Fruit fly (Drosophila melanogaster) whole organism, embryonic: ENCODE results near the gene mil.

Source experiments
- Aef1 ChIP-seq: fragments of 200-800 bp; sonication (Bioruptor generic); IDR thresholded peaks from 3 replicates; pipeline ENCODE4 v1.3.6; 2022; ENCODE audit warnings: missing biosample characterization, missing genetic modification characterization
- CG10654 ChIP-seq: fragments of 200-800 bp; sonication (Bioruptor generic); optimal IDR thresholded peaks from 2 replicates; lab custom pipeline; 2016; ENCODE audit warnings: missing biosample characterization, missing genetic modification characterization
- CG13296 ChIP-seq: fragments of 200-800 bp; sonication (Bioruptor generic); optimal IDR thresholded peaks from 3 replicates; lab custom pipeline; 2018; ENCODE audit warnings: missing biosample characterization, mild to moderate bottlenecking, missing genetic modification characterization
- CG14667 ChIP-seq: fragments of 200-800 bp; sonication (Bioruptor generic); IDR thresholded peaks from 2 replicates; pipeline ENCODE4 v1.3.6; 2022; ENCODE audit warnings: missing biosample characterization, missing genetic modification characterization
- CG1602 ChIP-seq: fragments of 200-800 bp; sonication (Bioruptor generic); optimal IDR thresholded peaks from 3 replicates; lab custom pipeline; 2016; ENCODE audit warnings: missing biosample characterization, missing genetic modification characterization
- CG17385 ChIP-seq: fragments of 200-800 bp; sonication (Bioruptor generic); optimal IDR thresholded peaks from 3 replicates; lab custom pipeline; 2018; ENCODE audit warnings: missing biosample characterization, mild to moderate bottlenecking, missing genetic modification characterization
- CG18262 ChIP-seq: fragments of 200-800 bp; optimal IDR thresholded peaks from 3 replicates; lab custom pipeline; 2019; ENCODE audit warnings: missing biosample characterization, mild to moderate bottlenecking, missing genetic modification characterization, moderate library complexity
- CG18599 ChIP-seq: fragments of 200-800 bp; sonication (Bioruptor generic); optimal IDR thresholded peaks from 3 replicates; lab custom pipeline; 2017; ENCODE audit warnings: missing biosample characterization, missing genetic modification characterization, mild to moderate bottlenecking, moderate library complexity, missing genetic modification reagents
- CG2202 ChIP-seq: fragments of 200-800 bp; sonication (Bioruptor generic); optimal IDR thresholded peaks from 2 replicates; lab custom pipeline; 2018; ENCODE audit warnings: missing biosample characterization, mild to moderate bottlenecking, missing genetic modification characterization
- CG3281 ChIP-seq: fragments of 200-800 bp; sonication (Bioruptor generic); optimal IDR thresholded peaks from 3 replicates; lab custom pipeline; 2017; ENCODE audit warnings: missing biosample characterization, mild to moderate bottlenecking, missing genetic modification characterization
- CG5180 ChIP-seq: fragments of 200-800 bp; sonication (Bioruptor generic); optimal IDR thresholded peaks from 3 replicates; lab custom pipeline; 2017; ENCODE audit warnings: missing biosample characterization, missing genetic modification characterization, mild to moderate bottlenecking, moderate library complexity, missing genetic modification reagents
- CG6765 ChIP-seq: fragments of 200-800 bp; sonication (Bioruptor generic); optimal IDR thresholded peaks from 3 replicates; lab custom pipeline; 2017; ENCODE audit warnings: missing biosample characterization, mild to moderate bottlenecking, missing genetic modification characterization
- CG8388 ChIP-seq: fragments of 200-800 bp; sonication (Bioruptor generic); optimal IDR thresholded peaks from 2 replicates; lab custom pipeline; 2019; ENCODE audit warnings: missing biosample characterization, mild to moderate bottlenecking, missing genetic modification characterization, moderate library complexity
- D ChIP-seq, 2 experiments: fragments of 200-800 bp in 1 of 2; fragments of >200 bp in 1 of 2; sonication (Bioruptor generic) in 1 of 2; optimal IDR thresholded peaks; 2 replicates in 1 of 2; 3 replicates in 1 of 2; lab custom pipeline; 2017; ENCODE audit warnings: mild to moderate bottlenecking in 1 of 2, missing biosample characterization in 1 of 2, missing genetic modification characterization in 1 of 2, missing genetic modification reagents in 1 of 2
- D19A ChIP-seq: fragments of 200-800 bp; optimal IDR thresholded peaks from 3 replicates; lab custom pipeline; 2019; ENCODE audit warnings: missing biosample characterization, mild to moderate bottlenecking, missing genetic modification characterization, moderate library complexity
- Dfd ChIP-seq, 2 experiments: fragments of >200 bp; optimal IDR thresholded peaks; 2 replicates each; lab custom pipeline; 2017; ENCODE audit warnings: missing biosample characterization in 2 of 2, missing genetic modification characterization in 2 of 2
- Dip3 ChIP-seq: fragments of 200-800 bp; sonication (Bioruptor generic); optimal IDR thresholded peaks from 3 replicates; lab custom pipeline; 2016; ENCODE audit warnings: missing biosample characterization, missing genetic modification characterization
- Drgx ChIP-seq: fragments of 200-800 bp; sonication (Bioruptor generic); IDR thresholded peaks from 2 replicates; pipeline ENCODE4 v1.3.6; 2022; ENCODE audit warnings: missing biosample characterization, missing genetic modification characterization
- Gug ChIP-seq: fragments of 200-800 bp; sonication (Bioruptor generic); IDR thresholded peaks from 4 replicates; pipeline ENCODE4 v1.3.6; 2022; ENCODE audit warnings: missing biosample characterization, missing genetic modification characterization
- H2.0 ChIP-seq: fragments of 200-800 bp; sonication (Bioruptor generic); IDR thresholded peaks from 2 replicates; pipeline ENCODE4 v1.3.6; 2022; ENCODE audit warnings: missing biosample characterization, missing genetic modification characterization
- Hey ChIP-seq: fragments of 200-800 bp; sonication (Bioruptor generic); optimal IDR thresholded peaks from 3 replicates; lab custom pipeline; 2018; ENCODE audit warnings: missing biosample characterization, mild to moderate bottlenecking, missing genetic modification characterization
- Hmr ChIP-seq: fragments of 200-800 bp; sonication (Bioruptor generic); optimal IDR thresholded peaks from 3 replicates; lab custom pipeline; 2017; ENCODE audit warnings: mild to moderate bottlenecking, missing biosample characterization, missing genetic modification reagents, missing genetic modification characterization
- Jarid2 ChIP-seq: fragments of 200-800 bp; sonication (Bioruptor generic); optimal IDR thresholded peaks from 3 replicates; lab custom pipeline; 2017; ENCODE audit warnings: mild to moderate bottlenecking, missing biosample characterization, missing genetic modification reagents, missing genetic modification characterization
- Med ChIP-seq: fragments of 200-800 bp; sonication (Bioruptor generic); peaks from one replicate; lab custom pipeline; 2016; ENCODE audit warnings: missing biosample characterization, missing genetic modification characterization, mild to moderate bottlenecking, inconsistent platforms, moderate library complexity
- Meics ChIP-seq: fragments of 200-800 bp; sonication (Bioruptor generic); optimal IDR thresholded peaks from 2 replicates; lab custom pipeline; 2017; ENCODE audit warnings: missing biosample characterization, mild to moderate bottlenecking, missing genetic modification characterization
- Nf-YB ChIP-seq: fragments of 200-800 bp; sonication (Bioruptor generic); optimal IDR thresholded peaks from 3 replicates; lab custom pipeline; 2019; ENCODE audit warnings: missing biosample characterization, mild to moderate bottlenecking, missing genetic modification characterization, moderate library complexity
- Opbp ChIP-seq: fragments of 200-800 bp; sonication (Bioruptor generic); IDR thresholded peaks from 3 replicates; pipeline ENCODE4 v1.3.6; 2022; ENCODE audit warnings: missing biosample characterization, missing genetic modification characterization; ENCODE audit not compliant: partially characterized antibody
- Poxn ChIP-seq: fragments of 200-800 bp; sonication (Bioruptor generic); IDR thresholded peaks from 2 replicates; pipeline ENCODE4 v1.3.6; 2022; ENCODE audit warnings: missing biosample characterization, missing genetic modification characterization
- Tbp ChIP-seq: fragments of >200 bp; optimal IDR thresholded peaks from 2 replicates; lab custom pipeline; 2018; ENCODE audit warnings: missing biosample characterization, missing genetic modification characterization
- ab ChIP-seq: fragments of 200-800 bp; sonication (Bioruptor generic); optimal IDR thresholded peaks from 2 replicates; lab custom pipeline; 2016; ENCODE audit warnings: missing biosample characterization, missing genetic modification characterization
- bcd ChIP-seq: fragments of 200-800 bp; sonication (Bioruptor generic); optimal IDR thresholded peaks from 2 replicates; lab custom pipeline; 2017; ENCODE audit warnings: missing biosample characterization, mild to moderate bottlenecking, missing genetic modification characterization
- cad ChIP-seq: fragments of >200 bp; optimal IDR thresholded peaks from 2 replicates; lab custom pipeline; 2017; ENCODE audit warnings: missing biosample characterization, missing genetic modification characterization
- chm ChIP-seq: fragments of 200-800 bp; sonication (Bioruptor generic); IDR thresholded peaks from 2 replicates; pipeline ENCODE4 v1.3.6; 2022; ENCODE audit warnings: missing biosample characterization, missing genetic modification characterization
- ci ChIP-seq: fragments of 200-800 bp; sonication (Bioruptor generic); IDR thresholded peaks from 3 replicates; pipeline ENCODE4 v1.3.6; 2022; ENCODE audit warnings: missing biosample characterization, missing genetic modification characterization
- crp ChIP-seq, 2 experiments: fragments of 200-800 bp; sonication (Bioruptor generic); optimal IDR thresholded peaks; 2 replicates in 1 of 2; 3 replicates in 1 of 2; lab custom pipeline; 2017; ENCODE audit warnings: missing biosample characterization in 2 of 2, missing genetic modification characterization in 2 of 2, mild to moderate bottlenecking in 1 of 2, moderate library complexity in 1 of 2
- cwo ChIP-seq: fragments of 200-800 bp; sonication (Bioruptor generic); optimal IDR thresholded peaks from 3 replicates; lab custom pipeline; 2017; ENCODE audit warnings: missing biosample characterization, missing genetic modification characterization, mild to moderate bottlenecking, moderate library complexity, missing genetic modification reagents
- dpn ChIP-seq, 2 experiments: fragments of 200-800 bp; sonication (Bioruptor generic); optimal IDR thresholded peaks; 3 replicates each; lab custom pipeline; 2016; ENCODE audit warnings: missing biosample characterization in 2 of 2, missing genetic modification characterization in 2 of 2
- ems ChIP-seq: fragments of 200-800 bp; sonication (Bioruptor generic); optimal IDR thresholded peaks from 3 replicates; lab custom pipeline; 2016; ENCODE audit warnings: missing biosample characterization, missing genetic modification characterization
- fd102C ChIP-seq: fragments of 200-800 bp; sonication (Bioruptor generic); optimal IDR thresholded peaks from 2 replicates; lab custom pipeline; 2018; ENCODE audit warnings: missing biosample characterization, mild to moderate bottlenecking, missing genetic modification characterization, moderate library complexity
- fd3F ChIP-seq: fragments of 200-800 bp; sonication (Bioruptor generic); optimal IDR thresholded peaks from 2 replicates; lab custom pipeline; 2018; ENCODE audit warnings: missing biosample characterization, mild to moderate bottlenecking, missing genetic modification characterization, moderate library complexity
- grau ChIP-seq: fragments of 200-800 bp; optimal IDR thresholded peaks from 3 replicates; lab custom pipeline; 2019; ENCODE audit warnings: missing biosample characterization, mild to moderate bottlenecking, missing genetic modification characterization, moderate library complexity
- gsb ChIP-seq: fragments of 200-800 bp; sonication (Bioruptor generic); IDR thresholded peaks from 2 replicates; pipeline ENCODE4 v1.3.6; 2022; ENCODE audit warnings: missing biosample characterization, missing genetic modification characterization
- kni ChIP-seq: fragments of 200-800 bp; sonication (Bioruptor generic); optimal IDR thresholded peaks from 3 replicates; lab custom pipeline; 2017; ENCODE audit warnings: mild to moderate bottlenecking, missing biosample characterization, missing genetic modification reagents, missing genetic modification characterization
- lilli ChIP-seq: fragments of 200-800 bp; sonication (Bioruptor generic); optimal IDR thresholded peaks from 3 replicates; lab custom pipeline; 2016; ENCODE audit warnings: missing biosample characterization, missing genetic modification characterization
- odd ChIP-seq: fragments of 200-800 bp; sonication (Bioruptor generic); optimal IDR thresholded peaks from 2 replicates; lab custom pipeline; 2017; ENCODE audit warnings: missing biosample characterization, mild to moderate bottlenecking, missing genetic modification characterization
- row ChIP-seq: fragments of 200-800 bp; sonication (Bioruptor generic); IDR thresholded peaks from 3 replicates; pipeline ENCODE4 v1.3.6; 2022; ENCODE audit warnings: missing biosample characterization, missing genetic modification characterization
- slbo ChIP-seq: fragments of 200-800 bp; sonication (Bioruptor generic); IDR thresholded peaks from 2 replicates; pipeline ENCODE4 v1.3.6; 2022; ENCODE audit warnings: missing biosample characterization, missing genetic modification characterization
- stwl ChIP-seq: fragments of 200-800 bp; sonication (Bioruptor generic); optimal IDR thresholded peaks from 3 replicates; lab custom pipeline; 2018; ENCODE audit warnings: missing biosample characterization, mild to moderate bottlenecking, missing genetic modification characterization, moderate library complexity
- sug ChIP-seq: fragments of 200-800 bp; optimal IDR thresholded peaks from 2 replicates; lab custom pipeline; 2019; ENCODE audit warnings: missing biosample characterization, mild to moderate bottlenecking, missing genetic modification characterization, moderate library complexity
- trem ChIP-seq: fragments of 200-800 bp; optimal IDR thresholded peaks from 3 replicates; lab custom pipeline; 2019; ENCODE audit warnings: missing biosample characterization, mild to moderate bottlenecking, missing genetic modification characterization, moderate library complexity
- twi ChIP-seq: fragments of 200-800 bp; optimal IDR thresholded peaks from 2 replicates; lab custom pipeline; 2019; ENCODE audit warnings: missing biosample characterization, mild to moderate bottlenecking, missing genetic modification characterization, moderate library complexity

mil gene

dm6 chr3R:27919385-27919789 lies 7.1 kb downstream of the mil start, which contains the start of gene Boh1:
Gene Boh1 (minus strand): TSS chr3R:27919460.
- TF ChIP-seq CG1602 (GFP tag; lab: Kevin White, UChicago), result no peak
- TF ChIP-seq CG13296 (GFP tag; lab: Kevin White, UChicago), result peak; percentile 56
- peak; percentile 24 for TF ChIP-seq CG8388 (GFP tag; lab: Kevin White, UChicago)
- TF ChIP-seq Tbp (GFP tag; lab: Kevin White, UChicago), result no peak
- no peak for TF ChIP-seq ems (GFP tag; lab: Kevin White, UChicago)
- TF ChIP-seq ab (GFP tag; lab: Kevin White, UChicago), result no peak
- peak; percentile 15 for TF ChIP-seq Nf-YB
- peak; percentile 40 for TF ChIP-seq D19A (tag; lab: Kevin White, UChicago)
- peak; percentile 48 for TF ChIP-seq sug (tag; lab: Kevin White, UChicago)
- peak; percentile 8 for TF ChIP-seq twi (tag; lab: Kevin White, UChicago)
- TF ChIP-seq CG3281 (GFP tag; lab: Kevin White, UChicago), result peak; percentile 16
- peak; percentile 52 for TF ChIP-seq CG17385 (GFP tag; lab: Kevin White, UChicago)
- no peak for TF ChIP-seq Gug (GFP tag; lab: Robert Waterston, UW)
- TF ChIP-seq Poxn, result no peak
- TF ChIP-seq Hmr (GFP tag; lab: Kevin White, UChicago), result peak; percentile 36
- TF ChIP-seq stwl (tag; lab: Kevin White, UChicago), result peak; percentile 39
- TF ChIP-seq ci, result no peak
- TF ChIP-seq CG10654 (GFP tag; lab: Kevin White, UChicago), result no peak
- TF ChIP-seq CG2202 (tag; lab: Kevin White, UChicago), result no peak
- TF ChIP-seq Drgx, result no peak
- TF ChIP-seq kni (GFP tag; lab: Kevin White, UChicago), result no peak
- no peak for TF ChIP-seq cad
- no peak for TF ChIP-seq gsb
- TF ChIP-seq crp (GFP tag; optimal IDR thresholded peaks at IDR 0.05; lab: Kevin White, UChicago), result no peak
- TF ChIP-seq CG6765 (GFP tag; lab: Kevin White, UChicago), result peak; percentile 37
- TF ChIP-seq trem, result peak; percentile 65
- peak; percentile 47 for TF ChIP-seq CG18262 (tag; lab: Kevin White, UChicago)
- TF ChIP-seq D (optimal IDR thresholded peaks at IDR 0.05; lab: Kevin White, UChicago), result no peak
- TF ChIP-seq D (GFP tag; optimal IDR thresholded peaks at IDR 0.05; lab: Kevin White, UChicago), result no peak
- peak; percentile 12 for TF ChIP-seq lilli (GFP tag; lab: Kevin White, UChicago)
- no peak for TF ChIP-seq Jarid2 (GFP tag; lab: Kevin White, UChicago)
- peak; percentile 90 for TF ChIP-seq row (GFP tag; lab: Robert Waterston, UW)
- TF ChIP-seq cwo, result no peak
- no peak for TF ChIP-seq odd
- peak; percentile 30 for TF ChIP-seq Meics
- no peak for TF ChIP-seq H2.0
- TF ChIP-seq Dip3, result no peak
- no peak for TF ChIP-seq CG5180 (GFP tag; lab: Kevin White, UChicago)
- TF ChIP-seq CG18599 (GFP tag; lab: Kevin White, UChicago), result no peak
- no peak for TF ChIP-seq fd102C
- TF ChIP-seq fd3F (GFP tag; lab: Kevin White, UChicago), result peak; percentile 22
- no peak for TF ChIP-seq chm (GFP tag; lab: Robert Waterston, UW)
- peak; percentile 41 for TF ChIP-seq grau (tag; lab: Kevin White, UChicago)
- no peak for TF ChIP-seq Opbp (GFP tag; lab: Robert Waterston, UW)
- peak in 1 of 2 experiments; percentile 9 for TF ChIP-seq dpn (GFP tag; optimal IDR thresholded peaks at IDR 0.05; lab: Kevin White, UChicago)
- TF ChIP-seq CG14667, result no peak
- TF ChIP-seq Dfd (GFP tag; optimal IDR thresholded peaks at IDR 0.05; lab: Kevin White, UChicago), result no peak
- peak; percentile 69 for TF ChIP-seq Med (GFP tag; lab: Kevin White, UChicago)
- TF ChIP-seq bcd (GFP tag; lab: Kevin White, UChicago), result no peak
- peak; percentile 25; the same call in 1 of the 2 replicates for TF ChIP-seq slbo
- no peak for TF ChIP-seq Aef1 (GFP tag; lab: Robert Waterston, UW)
- no peak for TF ChIP-seq Hey (tag; lab: Kevin White, UChicago)
